Fruit fly (Drosophila melanogaster): ENCODE measurements around the gene CG43439.

DNA sequence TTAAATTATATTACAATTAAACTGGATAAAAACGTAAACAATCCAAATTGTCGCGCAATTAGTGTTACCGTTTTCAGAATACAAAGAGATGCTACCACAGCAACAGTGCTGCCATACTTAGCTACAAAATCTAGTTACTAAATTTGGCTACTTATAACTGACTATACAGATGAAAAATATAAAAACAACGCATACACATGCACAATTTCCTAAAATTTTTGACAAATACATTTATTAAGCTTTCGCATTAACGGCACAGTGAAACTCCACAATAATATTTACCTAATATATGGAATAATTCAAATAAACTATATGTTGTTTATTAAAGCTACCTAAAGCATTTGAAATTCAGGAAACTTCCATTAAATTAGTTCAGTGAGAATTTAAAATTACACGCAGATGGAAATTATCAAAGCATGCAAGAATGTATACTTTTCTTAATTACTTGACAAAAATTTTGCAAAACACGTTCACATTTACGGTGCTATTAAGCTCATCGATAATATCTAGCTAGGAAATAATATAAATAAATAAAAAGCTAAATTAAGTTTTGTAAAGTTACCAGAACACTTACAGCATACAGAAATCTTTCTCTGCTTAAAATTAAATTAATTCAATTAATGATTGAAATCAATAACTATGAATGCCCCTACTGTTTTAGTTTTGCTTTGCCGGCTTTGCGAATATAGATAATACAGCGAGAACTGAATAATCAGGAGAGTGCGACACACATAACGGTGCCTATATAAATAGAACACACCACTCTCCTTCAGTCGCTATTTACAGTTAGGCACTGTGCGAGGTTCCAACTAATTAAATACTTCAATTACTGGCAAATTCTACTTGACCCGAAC is 15.2 kb downstream of the CG43439 start, which contains the start of the genes Mis12 and CG9953:
- TF ChIP-seq pan (optimal IDR thresholded peaks at IDR 0.05) = no peak
- TF ChIP-seq psq (optimal IDR thresholded peaks at IDR 0.05) = no peak
- no peak for TF ChIP-seq CG8478 (optimal IDR thresholded peaks at IDR 0.05)
- no peak for TF ChIP-seq EcR (GFP tag; optimal IDR thresholded peaks at IDR 0.05)
- TF ChIP-seq usp (GFP tag; optimal IDR thresholded peaks at IDR 0.05) = no peak
- TF ChIP-seq Dll (optimal IDR thresholded peaks at IDR 0.05) = no peak

All from whole organism.